In genomic region chr3R:15367477-15367876, dm6 we compare ENCODE assay signal across 4 fruit fly cellular contexts.
TF ChIP-seq lines count a peak whose summit lies in the region.

CG34404 (minus strand) TSS chr3R:15367665.

- TF ChIP-seq CTCF in whole organism, embryonic (GFP tag; optimal IDR thresholded peaks at IDR 0.05; lab: Kevin White, UChicago) = no peak

TF ChIP-seq in whole organism, adult, 20 proteins besides CTCF, POLR2A, EP300 and RAD21:
- TF ChIP-seq Mnt (GFP tag; optimal IDR thresholded peaks at IDR 0.05; lab: Kevin White, UChicago) = peak; percentile 10
- no peak for TF ChIP-seq CG12768 (GFP tag; optimal IDR thresholded peaks at IDR 0.05; lab: Kevin White, UChicago)
- no peak for TF ChIP-seq cic (GFP tag; optimal IDR thresholded peaks at IDR 0.05; lab: Kevin White, UChicago)
- TF ChIP-seq CG14711 (tag; optimal IDR thresholded peaks at IDR 0.05; lab: Kevin White, UChicago) = no peak
- peak; percentile 34 for TF ChIP-seq CG7101 (tag; optimal IDR thresholded peaks at IDR 0.05; lab: Kevin White, UChicago)
- peak; percentile 24 for TF ChIP-seq CG1620 (GFP tag; optimal IDR thresholded peaks at IDR 0.05; lab: Kevin White, UChicago)
- no peak for TF ChIP-seq tj (GFP tag; optimal IDR thresholded peaks at IDR 0.05; lab: Kevin White, UChicago)
- TF ChIP-seq Crg-1 (GFP tag; optimal IDR thresholded peaks at IDR 0.05; lab: Kevin White, UChicago) = peak; percentile 19
- TF ChIP-seq cnc (optimal IDR thresholded peaks at IDR 0.05; lab: Kevin White, UChicago) = no peak
- no peak for TF ChIP-seq toe (GFP tag; optimal IDR thresholded peaks at IDR 0.05; lab: Kevin White, UChicago)
- TF ChIP-seq Clk (GFP tag; optimal IDR thresholded peaks at IDR 0.05; lab: Kevin White, UChicago) = no peak
- TF ChIP-seq CG7045 (GFP tag; optimal IDR thresholded peaks at IDR 0.05; lab: Kevin White, UChicago) = no peak
TF ChIP-seq in whole organism, adult: peak in this region for 4.

TF ChIP-seq in whole organism, embryonic, 481 proteins besides CTCF, POLR2A, EP300 and RAD21 (continues in another document):
- TF ChIP-seq unc-4 (GFP tag; IDR thresholded peaks at IDR 0.05; lab: Robert Waterston, UW; ENCODE audit: partially characterized antibody) (0 out of 2 replicates have a peak, but pooled peaks have one; percentile 24), Dll (GFP tag; IDR thresholded peaks at IDR 0.05; lab: Robert Waterston, UW; ENCODE audit: partially characterized antibody) (0 out of 4 replicates have a peak, but pooled peaks have one; percentile 46), dpn (GFP tag; optimal IDR thresholded peaks at IDR 0.05; lab: Kevin White, UChicago) (peak in 1 of 2 experiments; percentile 8), CG16813 (GFP tag; IDR thresholded peaks at IDR 0.05; lab: Robert Waterston, UW; ENCODE audit: partially characterized antibody) (0 out of 3 replicates have a peak, but pooled peaks have one; percentile 26), pzg (GFP tag; optimal IDR thresholded peaks at IDR 0.05; lab: Kevin White, UChicago) (peak; percentile 46), CG30431 (GFP tag; optimal IDR thresholded peaks at IDR 0.05; lab: Kevin White, UChicago) (no peak), sens (GFP tag; lab: Kevin White, UChicago) (peak; percentile 62), CG8359 (GFP tag; optimal IDR thresholded peaks at IDR 0.05; lab: Kevin White, UChicago; ENCODE audit: borderline replicate concordance) (no peak), HLH4C (GFP tag; IDR thresholded peaks at IDR 0.05; lab: Robert Waterston, UW; ENCODE audit: partially characterized antibody) (peak; percentile 42; the same call in 1 of the 3 replicates), cg (GFP tag; optimal IDR thresholded peaks at IDR 0.05; lab: Kevin White, UChicago) (peak; percentile 54), Six4 (GFP tag; optimal IDR thresholded peaks at IDR 0.05; lab: Kevin White, UChicago) (no peak), pros (GFP tag; optimal IDR thresholded peaks at IDR 0.05; lab: Kevin White, UChicago) (no peak), CG1603 (tag; optimal IDR thresholded peaks at IDR 0.05; lab: Kevin White, UChicago) (peak; percentile 59), bcd (GFP tag; optimal IDR thresholded peaks at IDR 0.05; lab: Kevin White, UChicago) (no peak), CG4404 (GFP tag; IDR thresholded peaks at IDR 0.05; lab: Robert Waterston, UW) (no peak), phol (tag; optimal IDR thresholded peaks at IDR 0.05; lab: Kevin White, UChicago) (no peak), NfI (GFP tag; optimal IDR thresholded peaks at IDR 0.05; lab: Kevin White, UChicago) (no peak), CG34422 (GFP tag; IDR thresholded peaks at IDR 0.05; lab: Robert Waterston, UW) (no peak), crp (GFP tag; optimal IDR thresholded peaks at IDR 0.05; lab: Kevin White, UChicago) (peak in 1 of 2 experiments; percentile 36), CG12236 (GFP tag; optimal IDR thresholded peaks at IDR 0.05; lab: Kevin White, UChicago) (no peak), CG8944 (GFP tag; optimal IDR thresholded peaks at IDR 0.05; lab: Kevin White, UChicago) (no peak), MESR4 (GFP tag; optimal IDR thresholded peaks at IDR 0.05; lab: Kevin White, UChicago) (peak; percentile 38), BEAF-32 (GFP tag; optimal IDR thresholded peaks at IDR 0.05; lab: Kevin White, UChicago) (peak; percentile 38), CG32767 (GFP tag; IDR thresholded peaks at IDR 0.05; lab: Robert Waterston, UW) (peak; percentile 75), Ets97D (GFP tag; optimal IDR thresholded peaks at IDR 0.05; lab: Kevin White, UChicago) (peak; percentile 4)

TF ChIP-seq in whole organism, prepupa, 60 proteins besides CTCF, POLR2A, EP300 and RAD21:
- TF ChIP-seq eg (GFP tag; IDR thresholded peaks at IDR 0.05; lab: Robert Waterston, UW) = no peak
- peak; percentile 22 for TF ChIP-seq esn (GFP tag; optimal IDR thresholded peaks at IDR 0.05; lab: Kevin White, UChicago)
- no peak for TF ChIP-seq svp (GFP tag; lab: Kevin White, UChicago)
- no peak for TF ChIP-seq pdm3 (GFP tag; optimal IDR thresholded peaks at IDR 0.05; lab: Kevin White, UChicago)
- peak; percentile 40 for TF ChIP-seq Eip78C (GFP tag; lab: Kevin White, UChicago)
- TF ChIP-seq CG8319 (GFP tag; optimal IDR thresholded peaks at IDR 0.05; lab: Kevin White, UChicago) = no peak

TF ChIP-seq in whole organism, wandering third instar larva, 38 proteins besides CTCF, POLR2A, EP300 and RAD21:
- no peak for TF ChIP-seq h (GFP tag; optimal IDR thresholded peaks at IDR 0.05; lab: Kevin White, UChicago)
- TF ChIP-seq foxo (GFP tag; optimal IDR thresholded peaks at IDR 0.05; lab: Kevin White, UChicago) = peak in 1 of 2 experiments; percentile 39
- TF ChIP-seq br (GFP tag; optimal IDR thresholded peaks at IDR 0.05; lab: Kevin White, UChicago) = no peak
- TF ChIP-seq fru (GFP tag; optimal IDR thresholded peaks at IDR 0.05; lab: Kevin White, UChicago) = no peak
- TF ChIP-seq Sp1 (GFP tag; optimal IDR thresholded peaks at IDR 0.05; lab: Kevin White, UChicago) = no peak
- TF ChIP-seq dl (GFP tag; optimal IDR thresholded peaks at IDR 0.05; lab: Kevin White, UChicago; ENCODE audit: insufficient read depth in 1 of 2, partially characterized antibody in 2 of 2) = no peak
- no peak for TF ChIP-seq GATAd (GFP tag; optimal IDR thresholded peaks at IDR 0.05; lab: Kevin White, UChicago)
- no peak for TF ChIP-seq ey (GFP tag; optimal IDR thresholded peaks at IDR 0.05; lab: Kevin White, UChicago)
- TF ChIP-seq usp (GFP tag; optimal IDR thresholded peaks at IDR 0.05; lab: Kevin White, UChicago) = no peak
- no peak for TF ChIP-seq sage (GFP tag; optimal IDR thresholded peaks at IDR 0.05; lab: Kevin White, UChicago)
- no peak for TF ChIP-seq Rel (GFP tag; optimal IDR thresholded peaks at IDR 0.05; lab: Kevin White, UChicago)
- TF ChIP-seq Rel (tag; optimal IDR thresholded peaks at IDR 0.05; lab: Kevin White, UChicago) = no peak
- TF ChIP-seq rgr (GFP tag; optimal IDR thresholded peaks at IDR 0.05; lab: Kevin White, UChicago) = peak; percentile 8
- TF ChIP-seq OdsH (GFP tag; optimal IDR thresholded peaks at IDR 0.05; lab: Kevin White, UChicago) = no peak
TF ChIP-seq in whole organism, wandering third instar larva: peak in this region for 2.
